Worm (Caenorhabditis elegans): ENCODE measurements around the gene clec-130.
"Not testable (repeated sequence)": the region's sequence is repeated elsewhere in the genome, so short reads cannot be mapped to it uniquely, and the experiment has no call there.

The clec-130 gene

DNA sequence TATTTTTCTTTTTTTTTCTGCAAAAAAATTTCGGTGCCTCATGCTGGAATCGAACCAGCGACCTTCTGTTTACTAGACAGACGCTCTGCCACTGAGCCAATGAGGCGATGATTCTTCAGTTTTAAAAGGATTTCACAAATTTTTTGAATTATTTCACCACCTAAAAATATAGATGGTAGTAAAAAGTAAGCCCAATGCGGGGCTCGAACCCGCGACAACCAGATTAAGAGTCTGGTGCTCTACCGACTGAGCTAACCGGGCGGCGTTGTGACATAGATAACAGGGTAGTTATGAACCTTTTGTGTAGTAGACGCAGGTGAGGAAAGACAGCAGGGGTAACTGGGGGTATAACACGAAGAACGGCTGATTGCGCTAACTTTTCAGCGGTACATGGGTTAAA is 5.8 kb upstream of the clec-130 start (continued):
- TF ChIP-seq athp-1 (tag; optimal IDR thresholded peaks at IDR 0.05), result peak; percentile 81
- not testable (repeated sequence) for TF ChIP-seq ama-1 (optimal IDR thresholded peaks at IDR 0.05)
- peak; percentile 69 for TF ChIP-seq ama-1 (GFP tag; optimal IDR thresholded peaks at IDR 0.05)
- TF ChIP-seq die-1 (tag; optimal IDR thresholded peaks at IDR 0.05), result peak; percentile 83
- TF ChIP-seq tbp1 (GFP tag; optimal IDR thresholded peaks at IDR 0.05), result peak; percentile 98
- TF ChIP-seq ceh-91 (GFP tag; IDR thresholded peaks at IDR 0.05), result peak; percentile 57
- peak; percentile 84 for TF ChIP-seq rpc-1 (optimal IDR thresholded peaks at IDR 0.05)
- peak; percentile 86 for TF ChIP-seq rpc-1 (tag; optimal IDR thresholded peaks at IDR 0.05)
- 0 out of 2 replicates have a peak, but pooled peaks have one; percentile 52 for TF ChIP-seq F39B2.1 (GFP tag; IDR thresholded peaks at IDR 0.05)
- peak; percentile 78 for TF ChIP-seq bed-2 (GFP tag; IDR thresholded peaks at IDR 0.05)
- TF ChIP-seq rec-8 (tag; optimal IDR thresholded peaks at IDR 0.05), result peak; percentile 53 to 72
- TF ChIP-seq egrh-3 (GFP tag; IDR thresholded peaks at IDR 0.05), result peak; percentile 46; the same call in 1 of the 2 replicates
- peak; percentile 81 for TF ChIP-seq nhr-90 (tag; optimal IDR thresholded peaks at IDR 0.05)
- peak; percentile 41 for TF ChIP-seq somi-1 (GFP tag; optimal IDR thresholded peaks at IDR 0.05)
- TF ChIP-seq madf-10 (tag; optimal IDR thresholded peaks at IDR 0.05), result peak; percentile 64
- TF ChIP-seq tbx-9 (tag; optimal IDR thresholded peaks at IDR 0.05; ENCODE audit: borderline replicate concordance), result peak; percentile 30
- peak; percentile 68 for TF ChIP-seq ztf-26 (tag; optimal IDR thresholded peaks at IDR 0.05)
- TF ChIP-seq T07F8.4 (tag; optimal IDR thresholded peaks at IDR 0.05), result peak; percentile 65
- TF ChIP-seq ceh-100 (GFP tag; IDR thresholded peaks at IDR 0.05), result peak; percentile 41
- peak; percentile 47 for TF ChIP-seq snpc-1.3 (tag; optimal IDR thresholded peaks at IDR 0.05; ENCODE audit: insufficient read depth)
- peak in 1 of 2 experiments; percentile 31 for TF ChIP-seq let-607 (tag; optimal IDR thresholded peaks at IDR 0.05)
- TF ChIP-seq him-1 (tag; optimal IDR thresholded peaks at IDR 0.05), result peak; percentile 92
- peak; percentile 2 for TF ChIP-seq F57C9.4 (tag; optimal IDR thresholded peaks at IDR 0.05)
- peak; percentile 77 for TF ChIP-seq B0336.3 (GFP tag; IDR thresholded peaks at IDR 0.05)
- TF ChIP-seq Y95B8A.8 (GFP tag; IDR thresholded peaks at IDR 0.05), result 0 out of 2 replicates have a peak, but pooled peaks have one; percentile 38
- TF ChIP-seq nhr-80 (tag; optimal IDR thresholded peaks at IDR 0.05), result peak; percentile 14
- peak; percentile 22 for TF ChIP-seq efl-1 (GFP tag; optimal IDR thresholded peaks at IDR 0.05)
- peak; percentile 76 for TF ChIP-seq pbrm-1 (GFP tag; IDR thresholded peaks at IDR 0.05)
- TF ChIP-seq lin-54 (GFP tag; optimal IDR thresholded peaks at IDR 0.05), result peak; percentile 55
- peak; percentile 44 for TF ChIP-seq xnd-1 (tag; optimal IDR thresholded peaks at IDR 0.05)
- TF ChIP-seq aptf-3 (GFP tag; IDR thresholded peaks at IDR 0.05), result 0 out of 2 replicates have a peak, but pooled peaks have one; percentile 11
- peak; percentile 46 for TF ChIP-seq attf-5 (GFP tag; optimal IDR thresholded peaks at IDR 0.05)
- TF ChIP-seq tlf-1 (GFP tag; optimal IDR thresholded peaks at IDR 0.05), result peak; percentile 29
- TF ChIP-seq Y53G8AR.9 (GFP tag; conservative IDR thresholded peaks at IDR 0.05), result peak; percentile 72
- peak; percentile 91 for TF ChIP-seq B0261.1 (tag; optimal IDR thresholded peaks at IDR 0.05)
- TF ChIP-seq D2030.7 (GFP tag; IDR thresholded peaks at IDR 0.05), result peak; percentile 90
- TF ChIP-seq mcd-1 (GFP tag; IDR thresholded peaks at IDR 0.05), result peak; percentile 69
- TF ChIP-seq repo-1 (tag; optimal IDR thresholded peaks at IDR 0.05), result peak; percentile 46
- TF ChIP-seq sptf-2 (GFP tag; optimal IDR thresholded peaks at IDR 0.05), result peak; percentile 41
- peak; percentile 83 for TF ChIP-seq cebp-2 (GFP tag; IDR thresholded peaks at IDR 0.05)
- peak; percentile 80 for TF ChIP-seq snpc-1.1 (tag; optimal IDR thresholded peaks at IDR 0.05; ENCODE audit: insufficient read depth)
- peak; percentile 70 for TF ChIP-seq atf-7 (tag; optimal IDR thresholded peaks at IDR 0.05)
- 0 out of 2 replicates have a peak, but pooled peaks have one; percentile 59 for TF ChIP-seq nfya-2 (GFP tag; IDR thresholded peaks at IDR 0.05)
- TF ChIP-seq hmg-1.2 (GFP tag; IDR thresholded peaks at IDR 0.05), result peak; percentile 74
- 0 out of 2 replicates have a peak, but pooled peaks have one; percentile 39 for TF ChIP-seq egl-18 (GFP tag; IDR thresholded peaks at IDR 0.05)
- TF ChIP-seq zim-3 (tag; optimal IDR thresholded peaks at IDR 0.05), result peak; percentile 73
- 0 out of 2 replicates have a peak, but pooled peaks have one; percentile 62 for TF ChIP-seq egl-44 (GFP tag; IDR thresholded peaks at IDR 0.05)

All from whole organism, young adult.